Fruit fly (Drosophila melanogaster) whole organism, prepupa: ENCODE data around the gene PIG-H.
"Not testable (repeated sequence)": the region's sequence is repeated elsewhere in the genome, so short reads cannot be mapped to it uniquely, and the experiment has no call there.

Experiments
- Blimp-1 ChIP-seq: fragments of 200-800 bp; sonication (Bioruptor generic); optimal IDR thresholded peaks from 3 replicates; lab custom pipeline; 2017; ENCODE audit warnings: missing biosample characterization, missing genetic modification characterization, mild to moderate bottlenecking, moderate library complexity, missing genetic modification reagents
- CG3919 ChIP-seq: fragments of 200-800 bp; sonication (Bioruptor generic); optimal IDR thresholded peaks from 3 replicates; lab custom pipeline; 2016; ENCODE audit warnings: missing biosample characterization, missing genetic modification characterization
- CG6808 ChIP-seq: fragments of 200-800 bp; sonication (Bioruptor generic); optimal IDR thresholded peaks from 3 replicates; lab custom pipeline; 2017; ENCODE audit warnings: missing biosample characterization, missing genetic modification characterization, mild to moderate bottlenecking, moderate library complexity, missing genetic modification reagents
- CG7368 ChIP-seq: fragments of 200-800 bp; sonication (Bioruptor generic); optimal IDR thresholded peaks from 3 replicates; lab custom pipeline; 2016; ENCODE audit warnings: missing biosample characterization, missing genetic modification characterization
- Eip78C ChIP-seq: fragments of 200-800 bp; sonication (Bioruptor generic); peaks from one replicate; lab custom pipeline; 2016; ENCODE audit warnings: missing biosample characterization, missing genetic modification characterization
- Eip93F ChIP-seq: fragments of 200-800 bp; sonication (Bioruptor generic); optimal IDR thresholded peaks from 2 replicates; lab custom pipeline; 2016; ENCODE audit warnings: missing biosample characterization, mild to moderate bottlenecking, missing genetic modification characterization
- Hr4 ChIP-seq: fragments of 200-800 bp; sonication (Bioruptor generic); optimal IDR thresholded peaks from 3 replicates; lab custom pipeline; 2016; ENCODE audit warnings: missing biosample characterization, missing genetic modification characterization
- OdsH ChIP-seq: fragments of 200-800 bp; sonication (Bioruptor generic); optimal IDR thresholded peaks from 3 replicates; lab custom pipeline; 2016; ENCODE audit warnings: missing biosample characterization, missing genetic modification characterization
- fd59A ChIP-seq: fragments of 200-800 bp; sonication (Bioruptor generic); optimal IDR thresholded peaks from 2 replicates; lab custom pipeline; 2017; ENCODE audit warnings: missing biosample characterization, mild to moderate bottlenecking, missing genetic modification characterization, missing genetic modification reagents
- fkh ChIP-seq: fragments of 200-800 bp; sonication (Bioruptor generic); optimal IDR thresholded peaks from 3 replicates; lab custom pipeline; 2017; ENCODE audit warnings: missing biosample characterization, mild to moderate bottlenecking, missing genetic modification characterization, moderate library complexity
- lz ChIP-seq: fragments of 200-800 bp; sonication (Bioruptor generic); optimal IDR thresholded peaks from 3 replicates; lab custom pipeline; 2016; ENCODE audit warnings: missing biosample characterization, missing genetic modification characterization

- TF ChIP-seq OdsH (GFP tag; lab: Kevin White, UChicago); Eip78C (GFP tag; lab: Kevin White, UChicago); Blimp-1 (GFP tag; lab: Kevin White, UChicago); CG6808 (GFP tag; lab: Kevin White, UChicago); fd59A; CG3919 (GFP tag; lab: Kevin White, UChicago); CG7368 (GFP tag; lab: Kevin White, UChicago); Hr4 (GFP tag; lab: Kevin White, UChicago); Eip93F (GFP tag; lab: Kevin White, UChicago); lz (GFP tag; lab: Kevin White, UChicago); fkh (GFP tag; lab: Kevin White, UChicago): not testable (repeated sequence)
These were observed 49.7 kb downstream of the PIG-H start, which contains the start of gene CG43061 for dm6 chr3R:8049373-8049772.
